Fruit fly (Drosophila melanogaster) whole organism, embryonic: ENCODE measurements around the gene CG15221.

ENCODE experiments used
- Ada2b ChIP-seq: fragments of 200-800 bp; sonication (Bioruptor generic); IDR thresholded peaks from 2 replicates; pipeline ENCODE4 v1.3.6; 2022; ENCODE audit warnings: missing biosample characterization, missing genetic modification characterization
- Antp ChIP-seq: fragments of 200-800 bp; sonication (Bioruptor generic); optimal IDR thresholded peaks from 3 replicates; lab custom pipeline; 2016; ENCODE audit warnings: missing biosample characterization, missing genetic modification characterization
- Atf-2 ChIP-seq: fragments of 200-800 bp; sonication (Bioruptor generic); optimal IDR thresholded peaks from 2 replicates; lab custom pipeline; 2016; ENCODE audit warnings: missing biosample characterization, missing genetic modification characterization
- CG10565 ChIP-seq: fragments of 200-800 bp; sonication (Bioruptor generic); optimal IDR thresholded peaks from 3 replicates; lab custom pipeline; 2016; ENCODE audit warnings: missing biosample characterization, mild to moderate bottlenecking, missing genetic modification characterization
- CG10979 ChIP-seq: fragments of 200-800 bp; sonication (Bioruptor generic); optimal IDR thresholded peaks from 2 replicates; lab custom pipeline; 2018; ENCODE audit warnings: missing biosample characterization, mild to moderate bottlenecking, missing genetic modification characterization, moderate library complexity
- CG12219 ChIP-seq: fragments of 200-800 bp; sonication (Bioruptor generic); optimal IDR thresholded peaks from 3 replicates; lab custom pipeline; 2018; ENCODE audit warnings: missing biosample characterization, mild to moderate bottlenecking, missing genetic modification characterization
- CG15269 ChIP-seq: fragments of 200-800 bp; sonication (Bioruptor generic); optimal IDR thresholded peaks from 2 replicates; lab custom pipeline; 2018; ENCODE audit warnings: missing biosample characterization, mild to moderate bottlenecking, missing genetic modification characterization, moderate library complexity
- CG1529 ChIP-seq: fragments of 200-800 bp; sonication (Bioruptor generic); optimal IDR thresholded peaks from 3 replicates; lab custom pipeline; 2018; ENCODE audit warnings: missing biosample characterization, missing genetic modification characterization
- CG1602 ChIP-seq: fragments of 200-800 bp; sonication (Bioruptor generic); optimal IDR thresholded peaks from 3 replicates; lab custom pipeline; 2016; ENCODE audit warnings: missing biosample characterization, missing genetic modification characterization
- CG17361 ChIP-seq: fragments of 200-800 bp; sonication (Bioruptor generic); IDR thresholded peaks from 3 replicates; pipeline ENCODE4 v1.3.6; 2022; ENCODE audit warnings: missing biosample characterization, missing genetic modification characterization
- CG2116 ChIP-seq: fragments of 200-800 bp; sonication (Bioruptor generic); optimal IDR thresholded peaks from 3 replicates; lab custom pipeline; 2018; ENCODE audit warnings: missing biosample characterization, mild to moderate bottlenecking, missing genetic modification characterization
- CG2202 ChIP-seq: fragments of 200-800 bp; sonication (Bioruptor generic); optimal IDR thresholded peaks from 2 replicates; lab custom pipeline; 2018; ENCODE audit warnings: missing biosample characterization, mild to moderate bottlenecking, missing genetic modification characterization
- CG3163 ChIP-seq: fragments of 200-800 bp; sonication (Bioruptor generic); optimal IDR thresholded peaks from 3 replicates; lab custom pipeline; 2016; ENCODE audit warnings: missing biosample characterization, missing genetic modification characterization
- CG32767 ChIP-seq: fragments of 200-800 bp; sonication (Bioruptor generic); IDR thresholded peaks from 2 replicates; pipeline ENCODE4 v1.3.6; 2022; ENCODE audit warnings: missing biosample characterization, missing genetic modification characterization
- CG6791 ChIP-seq: fragments of 200-800 bp; sonication (Bioruptor generic); IDR thresholded peaks from 3 replicates; pipeline ENCODE4 v1.3.6; 2022; ENCODE audit warnings: missing biosample characterization, missing genetic modification characterization; ENCODE audit not compliant: partially characterized antibody
- CG7271 ChIP-seq: fragments of 200-800 bp; sonication (Bioruptor generic); optimal IDR thresholded peaks from 2 replicates; lab custom pipeline; 2018; ENCODE audit warnings: missing biosample characterization, mild to moderate bottlenecking, missing genetic modification characterization, moderate library complexity
- CG7357 ChIP-seq: fragments of 200-800 bp; sonication (Bioruptor generic); IDR thresholded peaks from 3 replicates; pipeline ENCODE4 v1.3.6; 2022; ENCODE audit warnings: missing biosample characterization, missing genetic modification characterization
- CG7928 ChIP-seq: fragments of 200-800 bp; sonication (Bioruptor generic); optimal IDR thresholded peaks from 2 replicates; lab custom pipeline; 2017; ENCODE audit warnings: missing biosample characterization, mild to moderate bottlenecking, missing genetic modification characterization
- CG7963 ChIP-seq: fragments of 200-800 bp; sonication (Bioruptor generic); IDR thresholded peaks from 3 replicates; pipeline ENCODE4 v1.3.6; 2022; ENCODE audit warnings: missing biosample characterization, missing genetic modification characterization; ENCODE audit not compliant: partially characterized antibody
- CG8290 ChIP-seq, 3 experiments: fragments of 200-800 bp; sonication (Bioruptor generic); optimal IDR thresholded peaks; 2 replicates each; lab custom pipeline; 2016 to 2019; ENCODE audit warnings: missing biosample characterization in 3 of 3, missing genetic modification characterization in 3 of 3, mild to moderate bottlenecking in 2 of 3, moderate library complexity in 1 of 3
- CG8924 ChIP-seq: fragments of 200-800 bp; optimal IDR thresholded peaks from 3 replicates; lab custom pipeline; 2019; ENCODE audit warnings: missing biosample characterization, mild to moderate bottlenecking, missing genetic modification characterization, moderate library complexity
- CG9215 ChIP-seq: fragments of 200-800 bp; sonication (Bioruptor generic); IDR thresholded peaks from 2 replicates; pipeline ENCODE4 v1.3.6; 2022; ENCODE audit warnings: missing biosample characterization, missing genetic modification characterization
- Dip2 ChIP-seq: fragments of 200-800 bp; sonication (Bioruptor generic); IDR thresholded peaks from 2 replicates; pipeline ENCODE4 v1.3.6; 2022; ENCODE audit warnings: missing biosample characterization, missing genetic modification characterization
- Fer1 ChIP-seq: fragments of 200-800 bp; sonication (Bioruptor generic); optimal IDR thresholded peaks from 2 replicates; lab custom pipeline; 2017; ENCODE audit warnings: missing biosample characterization, mild to moderate bottlenecking, missing genetic modification characterization
- Hmr ChIP-seq: fragments of 200-800 bp; sonication (Bioruptor generic); optimal IDR thresholded peaks from 3 replicates; lab custom pipeline; 2017; ENCODE audit warnings: mild to moderate bottlenecking, missing biosample characterization, missing genetic modification reagents, missing genetic modification characterization
- Jarid2 ChIP-seq: fragments of 200-800 bp; sonication (Bioruptor generic); optimal IDR thresholded peaks from 3 replicates; lab custom pipeline; 2017; ENCODE audit warnings: mild to moderate bottlenecking, missing biosample characterization, missing genetic modification reagents, missing genetic modification characterization
- MESR4 ChIP-seq: fragments of 200-800 bp; sonication (Bioruptor generic); optimal IDR thresholded peaks from 2 replicates; lab custom pipeline; 2018; ENCODE audit warnings: missing biosample characterization, mild to moderate bottlenecking, missing genetic modification characterization, moderate library complexity
- Six4 ChIP-seq: fragments of 200-800 bp; sonication (Bioruptor generic); optimal IDR thresholded peaks from 2 replicates; lab custom pipeline; 2016; ENCODE audit warnings: missing biosample characterization, missing genetic modification characterization
- Ssrp ChIP-seq: fragments of 200-800 bp; sonication (Bioruptor generic); optimal IDR thresholded peaks from 2 replicates; lab custom pipeline; 2018; ENCODE audit warnings: missing biosample characterization, mild to moderate bottlenecking, missing genetic modification characterization, moderate library complexity
- aop ChIP-seq: fragments of 200-800 bp; sonication (Bioruptor generic); IDR thresholded peaks from 2 replicates; pipeline ENCODE4 v1.3.6; 2022; ENCODE audit warnings: missing biosample characterization, missing genetic modification characterization
- ara ChIP-seq: fragments of 200-800 bp; sonication (Bioruptor generic); IDR thresholded peaks from 2 replicates; pipeline ENCODE4 v1.3.6; 2022; ENCODE audit warnings: missing biosample characterization, missing genetic modification characterization
- ash1 ChIP-seq: fragments of 200-800 bp; sonication (Bioruptor generic); optimal IDR thresholded peaks from 2 replicates; lab custom pipeline; 2018; ENCODE audit warnings: missing biosample characterization, mild to moderate bottlenecking, missing genetic modification characterization
- chif ChIP-seq, 2 experiments: fragments of 200-800 bp; sonication (Bioruptor generic); optimal IDR thresholded peaks; 3 replicates each; lab custom pipeline; 2016; ENCODE audit warnings: missing biosample characterization in 2 of 2, missing genetic modification characterization in 2 of 2
- corto ChIP-seq: fragments of 200-800 bp; sonication (Bioruptor generic); optimal IDR thresholded peaks from 2 replicates; lab custom pipeline; 2016; ENCODE audit warnings: missing biosample characterization, mild to moderate bottlenecking, missing genetic modification characterization, moderate library complexity
- crc ChIP-seq: fragments of 200-800 bp; sonication (Bioruptor generic); optimal IDR thresholded peaks from 2 replicates; lab custom pipeline; 2016; ENCODE audit warnings: missing biosample characterization, missing genetic modification characterization
- da ChIP-seq: fragments of 200-800 bp; sonication (Bioruptor generic); optimal IDR thresholded peaks from 2 replicates; lab custom pipeline; 2016; ENCODE audit warnings: missing biosample characterization, missing genetic modification characterization
- dan ChIP-seq: fragments of 200-800 bp; sonication (Bioruptor generic); IDR thresholded peaks from 2 replicates; pipeline ENCODE4 v1.3.6; 2022; ENCODE audit warnings: missing biosample characterization, missing genetic modification characterization
- disco-r ChIP-seq: fragments of 200-800 bp; sonication (Bioruptor generic); optimal IDR thresholded peaks from 2 replicates; lab custom pipeline; 2016; ENCODE audit warnings: missing biosample characterization, missing genetic modification characterization
- dmrt99B ChIP-seq: fragments of 200-800 bp; sonication (Bioruptor generic); optimal IDR thresholded peaks from 2 replicates; lab custom pipeline; 2018; ENCODE audit warnings: missing biosample characterization, mild to moderate bottlenecking, missing genetic modification characterization, moderate library complexity
- fru ChIP-seq: fragments of >200 bp; optimal IDR thresholded peaks from 2 replicates; lab custom pipeline; 2017
- gem ChIP-seq: fragments of 200-800 bp; sonication (Bioruptor generic); optimal IDR thresholded peaks from 2 replicates; lab custom pipeline; 2019; ENCODE audit warnings: missing biosample characterization, mild to moderate bottlenecking, missing genetic modification characterization, moderate library complexity
- grn ChIP-seq: fragments of 200-800 bp; sonication (Bioruptor generic); optimal IDR thresholded peaks from 3 replicates; lab custom pipeline; 2017; ENCODE audit warnings: missing biosample characterization, missing genetic modification characterization
- ind ChIP-seq: fragments of 200-800 bp; sonication (Bioruptor generic); optimal IDR thresholded peaks from 3 replicates; lab custom pipeline; 2016; ENCODE audit warnings: missing biosample characterization, missing genetic modification characterization
- lov ChIP-seq, 2 experiments: fragments of 200-800 bp in 1 of 2; fragments of >200 bp in 1 of 2; sonication (Bioruptor generic) in 1 of 2; IDR thresholded peaks in 1 of 2; optimal IDR thresholded peaks in 1 of 2; 2 replicates in 1 of 2; 3 replicates in 1 of 2; pipeline versions ENCODE4 v1.3.6 to Lab custom; 2017 to 2022; ENCODE audit warnings: missing biosample characterization in 1 of 2, missing genetic modification characterization in 1 of 2
- nmo ChIP-seq: fragments of 200-800 bp; sonication (Bioruptor generic); optimal IDR thresholded peaks from 2 replicates; lab custom pipeline; 2018; ENCODE audit warnings: missing biosample characterization, mild to moderate bottlenecking, missing genetic modification characterization, moderate library complexity
- pho ChIP-seq: fragments of 200-800 bp; sonication (Bioruptor generic); optimal IDR thresholded peaks from 2 replicates; lab custom pipeline; 2016; ENCODE audit warnings: missing biosample characterization, missing genetic modification characterization
- pum ChIP-seq: fragments of 200-800 bp; sonication (Bioruptor generic); optimal IDR thresholded peaks from 2 replicates; lab custom pipeline; 2016; ENCODE audit warnings: missing biosample characterization, missing genetic modification characterization
- row ChIP-seq: fragments of 200-800 bp; sonication (Bioruptor generic); IDR thresholded peaks from 3 replicates; pipeline ENCODE4 v1.3.6; 2022; ENCODE audit warnings: missing biosample characterization, missing genetic modification characterization
- sens-2 ChIP-seq: fragments of 200-800 bp; sonication (Bioruptor generic); IDR thresholded peaks from 2 replicates; pipeline ENCODE4 v1.3.6; 2022; ENCODE audit warnings: missing biosample characterization, missing genetic modification characterization
- zf30C ChIP-seq: fragments of 200-800 bp; sonication (Bioruptor generic); optimal IDR thresholded peaks from 3 replicates; lab custom pipeline; 2018; ENCODE audit warnings: missing biosample characterization, mild to moderate bottlenecking, missing genetic modification characterization

Gene CG15221

dm6 chrX:11720138-11720537 lies 3.9 kb upstream of the CG15221 start, which contains the start of gene Tango10 (continued):
- TF ChIP-seq aop (GFP tag; lab: Robert Waterston, UW) = no peak
- peak; percentile 57 for TF ChIP-seq Hmr
- TF ChIP-seq gem (tag; lab: Kevin White, UChicago) = peak; percentile 76
- TF ChIP-seq sens-2 (GFP tag; lab: Robert Waterston, UW) = no peak
- peak; percentile 38 for TF ChIP-seq Antp (GFP tag; lab: Kevin White, UChicago)
- TF ChIP-seq zf30C (GFP tag; lab: Kevin White, UChicago) = no peak
- TF ChIP-seq MESR4 (GFP tag; lab: Kevin White, UChicago) = peak; percentile 69
- peak; percentile 15 for TF ChIP-seq CG3163 (GFP tag; lab: Kevin White, UChicago)
- TF ChIP-seq CG1529 (GFP tag; lab: Kevin White, UChicago) = no peak
- peak; percentile 55 for TF ChIP-seq pum
- no peak for TF ChIP-seq Jarid2 (GFP tag; lab: Kevin White, UChicago)
- peak; percentile 57 for TF ChIP-seq Fer1 (GFP tag; lab: Kevin White, UChicago)
- peak; percentile 36; the same call in 1 of the 3 replicates for TF ChIP-seq CG7357 (GFP tag; lab: Robert Waterston, UW)
- TF ChIP-seq CG9215 (GFP tag; lab: Robert Waterston, UW) = no peak
- no peak for TF ChIP-seq crc
- no peak for TF ChIP-seq Six4
- TF ChIP-seq CG7271 = no peak
- no peak for TF ChIP-seq dan (GFP tag; lab: Robert Waterston, UW)
- peak; percentile 18 for TF ChIP-seq CG12219
- TF ChIP-seq CG8924 = peak; percentile 43
- no peak for TF ChIP-seq CG2202 (tag; lab: Kevin White, UChicago)
- TF ChIP-seq Atf-2 (GFP tag; lab: Kevin White, UChicago) = peak; percentile 2
- peak; percentile 63 for TF ChIP-seq pho (GFP tag; lab: Kevin White, UChicago)
- no peak for TF ChIP-seq disco-r (GFP tag; lab: Kevin White, UChicago)
- peak; percentile 34 for TF ChIP-seq CG1602 (GFP tag; lab: Kevin White, UChicago)
- no peak for TF ChIP-seq fru (lab: Kevin White, UChicago)
- TF ChIP-seq row (GFP tag; lab: Robert Waterston, UW) = peak; percentile 78
- no peak for TF ChIP-seq da (GFP tag; lab: Kevin White, UChicago)
- TF ChIP-seq ara = peak; percentile 18; the same call in 1 of the 2 replicates
- TF ChIP-seq CG10979 = peak; percentile 63
- TF ChIP-seq CG10565 (GFP tag; lab: Kevin White, UChicago) = no peak
- peak; percentile 40 for TF ChIP-seq ind
- no peak for TF ChIP-seq CG7963 (GFP tag; lab: Robert Waterston, UW)
- TF ChIP-seq corto (GFP tag; lab: Kevin White, UChicago) = no peak
- TF ChIP-seq CG15269 = peak; percentile 48
- TF ChIP-seq CG7928 (GFP tag; lab: Kevin White, UChicago) = peak; percentile 76
- TF ChIP-seq CG6791 (GFP tag; lab: Robert Waterston, UW) = peak; percentile 70; the same call in 2 of the 3 replicates
- TF ChIP-seq ash1 (GFP tag; lab: Kevin White, UChicago) = no peak
- no peak for TF ChIP-seq CG8290 (GFP tag; optimal IDR thresholded peaks at IDR 0.05; lab: Kevin White, UChicago)
- TF ChIP-seq CG8290 (tag; optimal IDR thresholded peaks at IDR 0.05; lab: Kevin White, UChicago) = peak in 1 of 2 experiments; percentile 60
- TF ChIP-seq Ada2b (GFP tag; lab: Robert Waterston, UW) = 0 out of 2 replicates have a peak, but pooled peaks have one; percentile 24
- peak; percentile 1 to 26 for TF ChIP-seq chif (GFP tag; optimal IDR thresholded peaks at IDR 0.05; lab: Kevin White, UChicago)
- TF ChIP-seq CG32767 (GFP tag; lab: Robert Waterston, UW) = peak; percentile 25; the same call in 1 of the 2 replicates
- TF ChIP-seq CG2116 (GFP tag; lab: Kevin White, UChicago) = peak; percentile 83
- peak; percentile 28 for TF ChIP-seq grn (GFP tag; lab: Kevin White, UChicago)
- peak; percentile 45; the same call in 2 of the 3 replicates for TF ChIP-seq CG17361 (GFP tag; lab: Robert Waterston, UW)
- TF ChIP-seq lov (optimal IDR thresholded peaks at IDR 0.05; lab: Kevin White, UChicago) = no peak
- no peak for TF ChIP-seq lov (GFP tag; IDR thresholded peaks at IDR 0.05; lab: Robert Waterston, UW)
- TF ChIP-seq Dip2 = no peak
- peak; percentile 60 for TF ChIP-seq nmo (GFP tag; lab: Kevin White, UChicago)
- peak; percentile 48 for TF ChIP-seq Ssrp (tag; lab: Kevin White, UChicago)
- TF ChIP-seq dmrt99B (tag; lab: Kevin White, UChicago) = no peak
